Fruit fly (Drosophila melanogaster): ENCODE data around the gene Cp15.
A peak's percentile ranks its signal among the peaks of the same experiment; 100 is the strongest.

Cp15 gene

DNA sequence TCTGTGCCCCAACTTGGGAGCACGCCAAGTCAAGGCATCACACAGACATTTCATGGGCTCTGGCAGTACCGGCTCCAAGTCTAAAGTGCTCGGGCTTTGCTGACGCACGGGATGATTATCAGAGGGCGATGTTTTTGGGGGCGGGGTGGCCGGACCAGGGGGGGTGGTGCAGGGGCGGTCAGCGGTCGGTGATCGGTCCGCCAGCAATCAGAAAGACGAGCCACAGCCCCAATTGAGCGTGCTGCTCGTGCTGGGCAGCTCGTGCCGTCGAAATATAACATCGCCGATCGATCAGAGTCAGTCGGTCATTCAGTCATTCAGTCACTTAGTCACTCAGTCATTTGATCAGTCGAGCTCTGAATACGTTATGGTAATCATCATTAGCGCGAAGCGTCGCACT lies 30.4 kb upstream of the Cp15 start:
- no peak for TF ChIP-seq foxo (GFP tag; optimal IDR thresholded peaks at IDR 0.05)
- TF ChIP-seq fru (GFP tag; optimal IDR thresholded peaks at IDR 0.05), result no peak
- no peak for TF ChIP-seq Myc (optimal IDR thresholded peaks at IDR 0.05)
- TF ChIP-seq CG9705 (GFP tag; optimal IDR thresholded peaks at IDR 0.05), result no peak
- TF ChIP-seq Jra (GFP tag; optimal IDR thresholded peaks at IDR 0.05), result no peak
- peak; percentile 4 for TF ChIP-seq HLH106 (tag; optimal IDR thresholded peaks at IDR 0.05)
- peak; percentile 98 for TF ChIP-seq Dfd (GFP tag; optimal IDR thresholded peaks at IDR 0.05)
- no peak for TF ChIP-seq Rel (GFP tag; optimal IDR thresholded peaks at IDR 0.05)
- peak; percentile 64 for TF ChIP-seq Rel (tag; optimal IDR thresholded peaks at IDR 0.05)
- no peak for TF ChIP-seq dmrt93B (GFP tag; optimal IDR thresholded peaks at IDR 0.05)

DNA sequence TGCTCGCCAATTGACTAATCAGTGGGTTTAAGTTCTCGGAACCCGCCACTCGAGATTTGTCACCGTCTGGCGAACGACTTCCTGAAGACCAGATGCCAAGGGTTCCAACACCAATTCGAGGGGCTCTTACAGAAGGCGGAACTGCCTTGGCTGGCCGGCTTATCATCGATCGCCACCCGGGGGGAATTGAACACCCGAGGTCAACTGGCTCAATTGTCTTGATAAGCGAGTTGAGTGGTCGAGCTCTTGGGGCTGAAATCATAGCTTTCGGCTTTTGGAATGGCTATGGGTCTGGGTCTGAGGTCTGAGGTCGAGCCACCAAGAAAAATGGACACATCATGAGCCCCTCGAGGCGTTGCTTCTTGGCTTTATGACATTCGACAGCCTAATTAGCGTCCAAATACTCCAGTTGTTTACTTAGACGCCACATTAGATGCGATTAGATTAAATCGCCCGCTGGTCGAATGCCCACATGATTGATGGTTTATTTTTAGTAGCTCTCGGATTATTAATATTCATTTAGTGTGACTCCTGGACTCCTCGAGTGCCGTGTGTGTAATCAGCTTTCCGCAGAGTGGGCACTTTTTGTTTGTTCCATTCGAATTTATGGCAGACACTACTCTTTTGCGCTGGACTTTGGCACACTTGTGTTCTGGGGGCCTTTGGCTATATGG lies 29.7 kb upstream of the Cp15 start:
- no peak for TF ChIP-seq dmrt93B (GFP tag; optimal IDR thresholded peaks at IDR 0.05)
- no peak for TF ChIP-seq tai (GFP tag; optimal IDR thresholded peaks at IDR 0.05)
- TF ChIP-seq Rel (GFP tag; optimal IDR thresholded peaks at IDR 0.05), result no peak
- TF ChIP-seq Rel (tag; optimal IDR thresholded peaks at IDR 0.05), result peak; percentile 28
- no peak for TF ChIP-seq foxo (GFP tag; optimal IDR thresholded peaks at IDR 0.05)
- no peak for TF ChIP-seq lola (GFP tag; optimal IDR thresholded peaks at IDR 0.05)
- no peak for TF ChIP-seq HLH106 (tag; optimal IDR thresholded peaks at IDR 0.05)
- no peak for TF ChIP-seq Dif (GFP tag; optimal IDR thresholded peaks at IDR 0.05; ENCODE audit: partially characterized antibody)
- no peak for TF ChIP-seq CrebA (GFP tag; optimal IDR thresholded peaks at IDR 0.05; ENCODE audit: borderline replicate concordance)
- no peak for TF ChIP-seq woc (GFP tag; optimal IDR thresholded peaks at IDR 0.05)
- no peak for TF ChIP-seq dsf (GFP tag; optimal IDR thresholded peaks at IDR 0.05; ENCODE audit: borderline replicate concordance)
- no peak for TF ChIP-seq N (GFP tag; optimal IDR thresholded peaks at IDR 0.05)
- no peak for TF ChIP-seq jim (GFP tag; optimal IDR thresholded peaks at IDR 0.05)
- no peak for TF ChIP-seq dl (GFP tag; optimal IDR thresholded peaks at IDR 0.05; ENCODE audit: insufficient read depth in 1 of 2, partially characterized antibody in 2 of 2)
- TF ChIP-seq Hr83 (GFP tag; optimal IDR thresholded peaks at IDR 0.05; ENCODE audit: poor library complexity, severe bottlenecking), result no peak
- peak; percentile 21 for TF ChIP-seq Vsx2 (GFP tag; optimal IDR thresholded peaks at IDR 0.05; ENCODE audit: partially characterized antibody)
- no peak for TF ChIP-seq Jra (GFP tag; optimal IDR thresholded peaks at IDR 0.05)
- no peak for TF ChIP-seq sv (GFP tag; optimal IDR thresholded peaks at IDR 0.05)
- TF ChIP-seq brk (GFP tag; optimal IDR thresholded peaks at IDR 0.05), result no peak
- TF ChIP-seq Dfd (GFP tag; optimal IDR thresholded peaks at IDR 0.05), result no peak
- TF ChIP-seq rgr (GFP tag; optimal IDR thresholded peaks at IDR 0.05), result no peak
- no peak for TF ChIP-seq sage (GFP tag; optimal IDR thresholded peaks at IDR 0.05)
- no peak for TF ChIP-seq GATAd (GFP tag; optimal IDR thresholded peaks at IDR 0.05)
- TF ChIP-seq Mio (GFP tag; optimal IDR thresholded peaks at IDR 0.05), result no peak
- TF ChIP-seq Hnf4 (GFP tag; optimal IDR thresholded peaks at IDR 0.05), result peak; percentile 46
- no peak for TF ChIP-seq ey (GFP tag; optimal IDR thresholded peaks at IDR 0.05)
- no peak for TF ChIP-seq usp (GFP tag; optimal IDR thresholded peaks at IDR 0.05)

DNA sequence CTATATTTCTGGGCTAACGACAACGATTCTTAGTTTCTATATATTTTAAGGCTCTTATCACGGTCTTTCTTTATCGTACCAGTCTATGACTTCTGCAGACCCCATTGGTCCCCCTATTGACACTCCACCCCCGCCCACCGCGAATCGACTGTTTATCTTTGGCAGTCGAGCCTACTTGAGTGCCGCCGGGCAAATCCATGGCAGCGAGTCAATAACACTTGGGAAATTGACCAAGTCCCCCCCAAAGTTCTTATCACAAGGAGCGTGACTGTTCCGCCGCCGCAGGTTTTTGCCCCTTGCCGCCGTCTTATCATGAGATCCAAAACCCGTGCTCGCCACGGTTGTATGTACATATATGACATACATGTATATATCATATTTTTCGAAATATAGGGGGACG lies 28.7 kb upstream of the Cp15 start:
- TF ChIP-seq woc (GFP tag; optimal IDR thresholded peaks at IDR 0.05) (no peak), Hr83 (GFP tag; optimal IDR thresholded peaks at IDR 0.05; ENCODE audit: poor library complexity, severe bottlenecking) (peak; percentile 75), HLH106 (tag; optimal IDR thresholded peaks at IDR 0.05) (peak; percentile 26), sage (GFP tag; optimal IDR thresholded peaks at IDR 0.05) (no peak), CrebA (GFP tag; optimal IDR thresholded peaks at IDR 0.05; ENCODE audit: borderline replicate concordance) (peak; percentile 14), Mio (GFP tag; optimal IDR thresholded peaks at IDR 0.05) (no peak), pan (optimal IDR thresholded peaks at IDR 0.05) (no peak), Jra (GFP tag; optimal IDR thresholded peaks at IDR 0.05) (peak; percentile 27), ey (GFP tag; optimal IDR thresholded peaks at IDR 0.05) (no peak), Rel (GFP tag; optimal IDR thresholded peaks at IDR 0.05) (no peak), Rel (tag; optimal IDR thresholded peaks at IDR 0.05) (peak; percentile 83), dsf (GFP tag; optimal IDR thresholded peaks at IDR 0.05; ENCODE audit: borderline replicate concordance) (no peak), foxo (GFP tag; optimal IDR thresholded peaks at IDR 0.05) (peak in 1 of 2 experiments; percentile 24), Dif (GFP tag; optimal IDR thresholded peaks at IDR 0.05; ENCODE audit: partially characterized antibody) (no peak), Dfd (GFP tag; optimal IDR thresholded peaks at IDR 0.05) (no peak), lola (GFP tag; optimal IDR thresholded peaks at IDR 0.05) (no peak), OdsH (GFP tag; optimal IDR thresholded peaks at IDR 0.05) (no peak), tai (GFP tag; optimal IDR thresholded peaks at IDR 0.05) (peak; percentile 64), Myc (optimal IDR thresholded peaks at IDR 0.05) (no peak), h (GFP tag; optimal IDR thresholded peaks at IDR 0.05) (peak; percentile 94), Sp1 (GFP tag; optimal IDR thresholded peaks at IDR 0.05) (no peak), CG32264 (GFP tag; optimal IDR thresholded peaks at IDR 0.05) (no peak), GATAd (GFP tag; optimal IDR thresholded peaks at IDR 0.05) (no peak), dl (GFP tag; optimal IDR thresholded peaks at IDR 0.05; ENCODE audit: insufficient read depth in 1 of 2, partially characterized antibody in 2 of 2) (no peak), br (GFP tag; optimal IDR thresholded peaks at IDR 0.05) (peak; percentile 35), CG9705 (GFP tag; optimal IDR thresholded peaks at IDR 0.05) (no peak), psq (GFP tag; optimal IDR thresholded peaks at IDR 0.05) (no peak), brk (GFP tag; optimal IDR thresholded peaks at IDR 0.05) (no peak), Vsx2 (GFP tag; optimal IDR thresholded peaks at IDR 0.05; ENCODE audit: partially characterized antibody) (no peak), rgr (GFP tag; optimal IDR thresholded peaks at IDR 0.05) (no peak), fru (GFP tag; optimal IDR thresholded peaks at IDR 0.05) (no peak)

All from whole organism, wandering third instar larva.